Fruit fly (Drosophila melanogaster): Measurements from ENCODE around the gene Ugt316A1.
A peak's percentile ranks its signal among the peaks of the same experiment; 100 is the strongest.

The Ugt316A1 gene

dm6 chr3L:19048761-19049160 is 13.9 kb downstream of the Ugt316A1 start:
- TF ChIP-seq CG32264 (GFP tag; optimal IDR thresholded peaks at IDR 0.05) = no peak
- no peak for TF ChIP-seq h (GFP tag; optimal IDR thresholded peaks at IDR 0.05)
- no peak for TF ChIP-seq pan (optimal IDR thresholded peaks at IDR 0.05)
- TF ChIP-seq sage (GFP tag; optimal IDR thresholded peaks at IDR 0.05) = no peak
- no peak for TF ChIP-seq Hr78 (GFP tag; optimal IDR thresholded peaks at IDR 0.05)
- no peak for TF ChIP-seq dsf (GFP tag; optimal IDR thresholded peaks at IDR 0.05; ENCODE audit: borderline replicate concordance)
- TF ChIP-seq CG9705 (GFP tag; optimal IDR thresholded peaks at IDR 0.05) = no peak
- TF ChIP-seq Dif (GFP tag; optimal IDR thresholded peaks at IDR 0.05; ENCODE audit: partially characterized antibody) = no peak
- no peak for TF ChIP-seq Hnf4 (GFP tag; optimal IDR thresholded peaks at IDR 0.05)
- no peak for TF ChIP-seq GATAd (GFP tag; optimal IDR thresholded peaks at IDR 0.05)
- TF ChIP-seq HLH106 (tag; optimal IDR thresholded peaks at IDR 0.05) = no peak
- no peak for TF ChIP-seq jim (GFP tag; optimal IDR thresholded peaks at IDR 0.05)
- TF ChIP-seq lola (GFP tag; optimal IDR thresholded peaks at IDR 0.05) = no peak
- TF ChIP-seq dl (GFP tag; optimal IDR thresholded peaks at IDR 0.05; ENCODE audit: insufficient read depth in 1 of 2, partially characterized antibody in 2 of 2) = no peak
- TF ChIP-seq fru (GFP tag; optimal IDR thresholded peaks at IDR 0.05) = no peak
- TF ChIP-seq Vsx2 (GFP tag; optimal IDR thresholded peaks at IDR 0.05; ENCODE audit: partially characterized antibody) = no peak
- no peak for TF ChIP-seq N (GFP tag; optimal IDR thresholded peaks at IDR 0.05)
- no peak for TF ChIP-seq Myc (optimal IDR thresholded peaks at IDR 0.05)
- no peak for TF ChIP-seq woc (GFP tag; optimal IDR thresholded peaks at IDR 0.05)
- no peak for TF ChIP-seq rgr (GFP tag; optimal IDR thresholded peaks at IDR 0.05)

- TF ChIP-seq N (GFP tag; optimal IDR thresholded peaks at IDR 0.05) (no peak), CG32264 (GFP tag; optimal IDR thresholded peaks at IDR 0.05) (no peak), rgr (GFP tag; optimal IDR thresholded peaks at IDR 0.05) (no peak), brk (GFP tag; optimal IDR thresholded peaks at IDR 0.05) (no peak), Mio (GFP tag; optimal IDR thresholded peaks at IDR 0.05) (no peak), Vsx2 (GFP tag; optimal IDR thresholded peaks at IDR 0.05; ENCODE audit: partially characterized antibody) (no peak), CrebA (GFP tag; optimal IDR thresholded peaks at IDR 0.05; ENCODE audit: borderline replicate concordance) (no peak), Abd-B (GFP tag; optimal IDR thresholded peaks at IDR 0.05) (no peak), br (GFP tag; optimal IDR thresholded peaks at IDR 0.05) (no peak), ey (GFP tag; optimal IDR thresholded peaks at IDR 0.05) (no peak), Hr83 (GFP tag; optimal IDR thresholded peaks at IDR 0.05; ENCODE audit: poor library complexity, severe bottlenecking) (no peak), Hr78 (GFP tag; optimal IDR thresholded peaks at IDR 0.05) (no peak), dmrt93B (GFP tag; optimal IDR thresholded peaks at IDR 0.05) (no peak), lola (GFP tag; optimal IDR thresholded peaks at IDR 0.05) (no peak), Myc (optimal IDR thresholded peaks at IDR 0.05) (no peak), Jra (GFP tag; optimal IDR thresholded peaks at IDR 0.05) (no peak), pan (optimal IDR thresholded peaks at IDR 0.05) (no peak), sv (GFP tag; optimal IDR thresholded peaks at IDR 0.05) (no peak), Dfd (GFP tag; optimal IDR thresholded peaks at IDR 0.05) (no peak), Hnf4 (GFP tag; optimal IDR thresholded peaks at IDR 0.05) (no peak)
These were observed 14.4 kb downstream of the Ugt316A1 start for dm6 chr3L:19048257-19048656.

dm6 chr3L:19046389-19047042 is 16.1 kb downstream of the Ugt316A1 start:
- TF ChIP-seq dl (GFP tag; optimal IDR thresholded peaks at IDR 0.05; ENCODE audit: insufficient read depth in 1 of 2, partially characterized antibody in 2 of 2) (no peak), Abd-B (GFP tag; optimal IDR thresholded peaks at IDR 0.05) (no peak), h (GFP tag; optimal IDR thresholded peaks at IDR 0.05) (peak; percentile 87), ey (GFP tag; optimal IDR thresholded peaks at IDR 0.05) (peak; percentile 73), tai (GFP tag; optimal IDR thresholded peaks at IDR 0.05) (peak; percentile 63), rgr (GFP tag; optimal IDR thresholded peaks at IDR 0.05) (peak; percentile 77), HLH106 (tag; optimal IDR thresholded peaks at IDR 0.05) (peak; percentile 89), brk (GFP tag; optimal IDR thresholded peaks at IDR 0.05) (peak; percentile 58), Hr78 (GFP tag; optimal IDR thresholded peaks at IDR 0.05) (no peak), CrebA (GFP tag; optimal IDR thresholded peaks at IDR 0.05; ENCODE audit: borderline replicate concordance) (no peak), br (GFP tag; optimal IDR thresholded peaks at IDR 0.05) (peak; percentile 68), woc (GFP tag; optimal IDR thresholded peaks at IDR 0.05) (peak; percentile 74), sv (GFP tag; optimal IDR thresholded peaks at IDR 0.05) (no peak), Mio (GFP tag; optimal IDR thresholded peaks at IDR 0.05) (no peak), Jra (GFP tag; optimal IDR thresholded peaks at IDR 0.05) (peak; percentile 40), N (GFP tag; optimal IDR thresholded peaks at IDR 0.05) (no peak), Dfd (GFP tag; optimal IDR thresholded peaks at IDR 0.05) (no peak), lola (GFP tag; optimal IDR thresholded peaks at IDR 0.05) (no peak), GATAd (GFP tag; optimal IDR thresholded peaks at IDR 0.05) (no peak), Hr83 (GFP tag; optimal IDR thresholded peaks at IDR 0.05; ENCODE audit: poor library complexity, severe bottlenecking) (no peak), psq (GFP tag; optimal IDR thresholded peaks at IDR 0.05) (peak; percentile 87), Hnf4 (GFP tag; optimal IDR thresholded peaks at IDR 0.05) (peak; percentile 32), sage (GFP tag; optimal IDR thresholded peaks at IDR 0.05) (peak; percentile 59), CG32264 (GFP tag; optimal IDR thresholded peaks at IDR 0.05) (peak; percentile 31), Vsx2 (GFP tag; optimal IDR thresholded peaks at IDR 0.05; ENCODE audit: partially characterized antibody) (peak; percentile 17), pan (optimal IDR thresholded peaks at IDR 0.05) (no peak), Myc (optimal IDR thresholded peaks at IDR 0.05) (no peak), dmrt93B (GFP tag; optimal IDR thresholded peaks at IDR 0.05) (peak; percentile 74), Sp1 (GFP tag; optimal IDR thresholded peaks at IDR 0.05) (peak; percentile 94), jim (GFP tag; optimal IDR thresholded peaks at IDR 0.05) (no peak), fru (GFP tag; optimal IDR thresholded peaks at IDR 0.05) (peak; percentile 85), foxo (GFP tag; optimal IDR thresholded peaks at IDR 0.05) (peak in 1 of 2 experiments; percentile 89), usp (GFP tag; optimal IDR thresholded peaks at IDR 0.05) (no peak), Rel (GFP tag; optimal IDR thresholded peaks at IDR 0.05) (no peak), Rel (tag; optimal IDR thresholded peaks at IDR 0.05) (peak; percentile 36), Dif (GFP tag; optimal IDR thresholded peaks at IDR 0.05; ENCODE audit: partially characterized antibody) (no peak), CG9705 (GFP tag; optimal IDR thresholded peaks at IDR 0.05) (peak; percentile 59), dsf (GFP tag; optimal IDR thresholded peaks at IDR 0.05; ENCODE audit: borderline replicate concordance) (no peak), OdsH (GFP tag; optimal IDR thresholded peaks at IDR 0.05) (peak; percentile 84)
